Worm (Caenorhabditis elegans): Measurements from ENCODE around the gene pals-20.

ce11 chrIII:1383483-1383882 lies 4.6 kb downstream of the pals-20 start:
- TF ChIP-seq ama-1 (optimal IDR thresholded peaks at IDR 0.05): no peak
- TF ChIP-seq ets-7 (tag; optimal IDR thresholded peaks at IDR 0.05): no peak
- no peak for TF ChIP-seq tra-4 (tag; optimal IDR thresholded peaks at IDR 0.05)
- TF ChIP-seq ceh-13 (GFP tag; optimal IDR thresholded peaks at IDR 0.05): no peak
- TF ChIP-seq hmg-4 (GFP tag; optimal IDR thresholded peaks at IDR 0.05): no peak
- no peak for TF ChIP-seq hnd-1 (tag; optimal IDR thresholded peaks at IDR 0.05)
